Worm (Caenorhabditis elegans) whole organism, mixed stage, embryonic: ENCODE results near the gene arx-2.

Source experiments
- ces-1 ChIP-seq: fragments of 150-350 bp; optimal IDR thresholded peaks from 2 replicates; lab custom pipeline; 2014; ENCODE audit warnings: missing biosample characterization, missing genetic modification reagents, missing genetic modification characterization
- cnd-1 ChIP-seq: fragments of 200-800 bp; sonication (Bioruptor generic); optimal IDR thresholded peaks from 2 replicates; lab custom pipeline; 2018; ENCODE audit warnings: mild to moderate bottlenecking, missing genetic modification characterization, missing compliant biosample characterization
- elt-1 ChIP-seq: sonication (generic microtip); optimal IDR thresholded peaks from 2 replicates; lab custom pipeline; 2017; ENCODE audit warnings: missing genetic modification characterization, mild to moderate bottlenecking, missing compliant biosample characterization, antibody characterized with exemption, moderate library complexity, borderline replicate concordance; ENCODE audit not compliant: insufficient read depth
- elt-3 ChIP-seq: fragments of 150-350 bp; optimal IDR thresholded peaks from 2 replicates; lab custom pipeline; 2014; ENCODE audit warnings: missing biosample characterization, missing genetic modification characterization
- lin-13 ChIP-seq: fragments of 150-350 bp; optimal IDR thresholded peaks from 2 replicates; lab custom pipeline; 2014; ENCODE audit warnings: missing biosample characterization, missing genetic modification characterization
- nhr-12 ChIP-seq: fragments of 150-350 bp; optimal IDR thresholded peaks from 2 replicates; lab custom pipeline; 2014; ENCODE audit warnings: missing biosample characterization, missing genetic modification characterization
- nhr-2 ChIP-seq: fragments of 150-350 bp; optimal IDR thresholded peaks from 2 replicates; lab custom pipeline; 2014; ENCODE audit warnings: missing biosample characterization, missing genetic modification characterization
- nhr-237 ChIP-seq: fragments of 150-350 bp; optimal IDR thresholded peaks from 2 replicates; lab custom pipeline; 2014; ENCODE audit warnings: missing biosample characterization, missing genetic modification characterization
- nhr-28 ChIP-seq: fragments of 150-350 bp; optimal IDR thresholded peaks from 2 replicates; lab custom pipeline; 2014; ENCODE audit warnings: missing biosample characterization, missing genetic modification characterization
- sptf-1 ChIP-seq: sonication (generic microtip); optimal IDR thresholded peaks from 2 replicates; lab custom pipeline; 2017; ENCODE audit warnings: mild to moderate bottlenecking, missing genetic modification characterization, moderate library complexity, missing compliant biosample characterization
- unc-39 ChIP-seq: fragments of 150-350 bp; optimal IDR thresholded peaks from 2 replicates; lab custom pipeline; 2014; ENCODE audit warnings: missing biosample characterization, missing genetic modification characterization
- zip-8 ChIP-seq: fragments of 150-350 bp; optimal IDR thresholded peaks from 2 replicates; lab custom pipeline; 2014; ENCODE audit warnings: missing biosample characterization, missing genetic modification characterization
- ztf-11 ChIP-seq: fragments of 150-350 bp; optimal IDR thresholded peaks from 2 replicates; lab custom pipeline; 2014; ENCODE audit warnings: missing biosample characterization, missing genetic modification characterization

DNA sequence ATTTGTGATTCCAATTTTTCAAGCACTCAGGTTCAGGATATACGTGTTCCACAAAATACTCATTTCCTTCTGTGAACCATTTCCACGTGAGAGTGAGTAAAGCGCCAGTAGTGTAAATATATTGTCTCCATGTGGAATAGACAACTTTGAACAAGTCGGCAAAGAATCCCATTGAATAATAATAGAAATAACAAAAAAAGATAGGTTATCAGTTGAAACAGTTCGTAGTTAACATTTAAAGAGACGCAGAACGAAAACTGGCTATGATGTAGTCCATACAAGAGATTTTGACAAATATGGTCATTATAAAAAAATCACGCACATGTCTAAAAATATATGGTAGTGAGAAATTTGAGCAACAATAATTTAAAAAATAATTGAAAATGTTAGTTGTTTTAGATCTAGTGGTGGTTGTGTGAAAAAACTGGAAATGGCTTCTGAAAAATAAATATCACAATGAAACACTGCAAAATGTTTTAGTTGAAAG lies 19.4 kb upstream of the arx-2 start, which contains the start of gene ceeh-2:
- TF ChIP-seq ztf-11 (tag; lab: Kevin White, UChicago) (no peak), cnd-1 (tag; lab: Kevin White, UChicago) (no peak), nhr-12 (tag; lab: Kevin White, UChicago) (no peak), unc-39 (tag; lab: Kevin White, UChicago) (no peak), elt-3 (no peak), ces-1 (GFP tag; lab: Kevin White, UChicago) (no peak), nhr-237 (tag; lab: Kevin White, UChicago) (no peak), sptf-1 (tag; lab: Kevin White, UChicago) (no peak), lin-13 (tag; lab: Kevin White, UChicago) (no peak), nhr-2 (tag; lab: Kevin White, UChicago) (no peak), nhr-28 (tag; lab: Kevin White, UChicago) (no peak), elt-1 (tag; lab: Kevin White, UChicago) (no peak), zip-8 (no peak)
